Worm (Caenorhabditis elegans) whole organism, mixed stage, embryonic: Measurements from ENCODE around the gene raga-1.
A peak's percentile ranks its signal among the peaks of the same experiment; 100 is the strongest.

Source experiments
- bed-3 ChIP-seq: fragments of 200-800 bp; sonication (Bioruptor generic); optimal IDR thresholded peaks from 3 replicates; lab custom pipeline; 2018; ENCODE audit warnings: mild to moderate bottlenecking, missing genetic modification characterization, moderate library complexity, missing compliant biosample characterization
- blmp-1 ChIP-seq: fragments of 150-350 bp; optimal IDR thresholded peaks from 2 replicates; lab custom pipeline; 2014; ENCODE audit warnings: missing biosample characterization, missing genetic modification characterization
- ceh-39 ChIP-seq: fragments of 150-350 bp; optimal IDR thresholded peaks from 2 replicates; lab custom pipeline; 2014; ENCODE audit warnings: missing biosample characterization, missing genetic modification characterization
- ceh-43 ChIP-seq: fragments of 200-800 bp; sonication (Bioruptor generic); optimal IDR thresholded peaks from 2 replicates; lab custom pipeline; 2018; ENCODE audit warnings: mild to moderate bottlenecking, missing genetic modification characterization, moderate library complexity, missing compliant biosample characterization
- ceh-83 ChIP-seq: fragments of 200-800 bp; sonication (Bioruptor generic); optimal IDR thresholded peaks from 2 replicates; lab custom pipeline; 2018; ENCODE audit warnings: mild to moderate bottlenecking, missing genetic modification characterization, missing compliant biosample characterization
- ces-1 ChIP-seq: fragments of 150-350 bp; optimal IDR thresholded peaks from 2 replicates; lab custom pipeline; 2014; ENCODE audit warnings: missing biosample characterization, missing genetic modification reagents, missing genetic modification characterization
- cnd-1 ChIP-seq: fragments of 200-800 bp; sonication (Bioruptor generic); optimal IDR thresholded peaks from 2 replicates; lab custom pipeline; 2018; ENCODE audit warnings: mild to moderate bottlenecking, missing genetic modification characterization, missing compliant biosample characterization
- drap-1 ChIP-seq: fragments of 200-800 bp; sonication (Bioruptor generic); optimal IDR thresholded peaks from 3 replicates; lab custom pipeline; 2018; ENCODE audit warnings: mild to moderate bottlenecking, missing genetic modification characterization, missing compliant biosample characterization
- elt-1 ChIP-seq: sonication (generic microtip); optimal IDR thresholded peaks from 2 replicates; lab custom pipeline; 2017; ENCODE audit warnings: missing genetic modification characterization, mild to moderate bottlenecking, missing compliant biosample characterization, antibody characterized with exemption, moderate library complexity, borderline replicate concordance; ENCODE audit not compliant: insufficient read depth
- elt-3 ChIP-seq: fragments of 150-350 bp; optimal IDR thresholded peaks from 2 replicates; lab custom pipeline; 2014; ENCODE audit warnings: missing biosample characterization, missing genetic modification characterization
- flh-1 ChIP-seq: fragments of 200-800 bp; sonication (Bioruptor generic); optimal IDR thresholded peaks from 2 replicates; lab custom pipeline; 2018; ENCODE audit warnings: mild to moderate bottlenecking, missing genetic modification characterization, moderate library complexity, missing compliant biosample characterization
- ham-2 ChIP-seq: fragments of 200-800 bp; sonication (Bioruptor generic); optimal IDR thresholded peaks from 2 replicates; lab custom pipeline; 2018; ENCODE audit warnings: mild to moderate bottlenecking, missing genetic modification characterization, missing compliant biosample characterization
- hlh-1 ChIP-seq: fragments of 150-350 bp; optimal IDR thresholded peaks from 2 replicates; lab custom pipeline; 2014; ENCODE audit warnings: missing biosample characterization, missing genetic modification reagents, missing genetic modification characterization
- lin-13 ChIP-seq: fragments of 150-350 bp; optimal IDR thresholded peaks from 2 replicates; lab custom pipeline; 2014; ENCODE audit warnings: missing biosample characterization, missing genetic modification characterization
- lin-32 ChIP-seq: fragments of 200-800 bp; sonication (Bioruptor generic); optimal IDR thresholded peaks from 2 replicates; lab custom pipeline; 2018; ENCODE audit warnings: mild to moderate bottlenecking, missing genetic modification characterization, missing compliant biosample characterization
- lsy-2 ChIP-seq: fragments of 150-350 bp; optimal IDR thresholded peaks from 2 replicates; lab custom pipeline; 2014; ENCODE audit warnings: missing biosample characterization, missing genetic modification characterization
- mab-5 ChIP-seq: fragments of 150-350 bp; optimal IDR thresholded peaks from 2 replicates; lab custom pipeline; 2014; ENCODE audit warnings: missing biosample characterization, missing genetic modification characterization
- mep-1 ChIP-seq: fragments of 150-350 bp; optimal IDR thresholded peaks from 2 replicates; lab custom pipeline; 2017; ENCODE audit warnings: missing biosample characterization, missing genetic modification reagents, missing genetic modification characterization, inconsistent platforms
- mls-2 ChIP-seq: sonication (generic microtip); optimal IDR thresholded peaks from 2 replicates; lab custom pipeline; 2016; ENCODE audit warnings: mild to moderate bottlenecking, missing genetic modification characterization, moderate library complexity, missing compliant biosample characterization
- nhr-12 ChIP-seq: fragments of 150-350 bp; optimal IDR thresholded peaks from 2 replicates; lab custom pipeline; 2014; ENCODE audit warnings: missing biosample characterization, missing genetic modification characterization
- nhr-2 ChIP-seq: fragments of 150-350 bp; optimal IDR thresholded peaks from 2 replicates; lab custom pipeline; 2014; ENCODE audit warnings: missing biosample characterization, missing genetic modification characterization
- nhr-237 ChIP-seq: fragments of 150-350 bp; optimal IDR thresholded peaks from 2 replicates; lab custom pipeline; 2014; ENCODE audit warnings: missing biosample characterization, missing genetic modification characterization
- nhr-28 ChIP-seq: fragments of 150-350 bp; optimal IDR thresholded peaks from 2 replicates; lab custom pipeline; 2014; ENCODE audit warnings: missing biosample characterization, missing genetic modification characterization
- nhr-76 ChIP-seq: sonication (generic microtip); optimal IDR thresholded peaks from 2 replicates; lab custom pipeline; 2017; ENCODE audit warnings: missing biosample characterization, missing genetic modification characterization
- pha-4 ChIP-seq: fragments of 150-350 bp; optimal IDR thresholded peaks from 2 replicates; lab custom pipeline; 2018; ENCODE audit warnings: missing biosample characterization, missing genetic modification reagents, missing genetic modification characterization
- sem-2 ChIP-seq: fragments of 200-800 bp; sonication (Bioruptor generic); optimal IDR thresholded peaks from 2 replicates; lab custom pipeline; 2018; ENCODE audit warnings: mild to moderate bottlenecking, missing genetic modification characterization, missing compliant biosample characterization
- snpc-4 ChIP-seq: fragments of 150-350 bp; optimal IDR thresholded peaks from 2 replicates; lab custom pipeline; 2014; ENCODE audit warnings: missing biosample characterization, missing genetic modification characterization
- sptf-1 ChIP-seq: sonication (generic microtip); optimal IDR thresholded peaks from 2 replicates; lab custom pipeline; 2017; ENCODE audit warnings: mild to moderate bottlenecking, missing genetic modification characterization, moderate library complexity, missing compliant biosample characterization
- tbx-8 ChIP-seq: fragments of 200-800 bp; sonication (Bioruptor generic); optimal IDR thresholded peaks from 2 replicates; lab custom pipeline; 2018; ENCODE audit warnings: mild to moderate bottlenecking, missing genetic modification characterization, moderate library complexity, missing compliant biosample characterization
- unc-120 ChIP-seq: sonication (generic microtip); optimal IDR thresholded peaks from 2 replicates; lab custom pipeline; 2017; ENCODE audit warnings: missing genetic modification characterization, missing compliant biosample characterization; ENCODE audit not compliant: poor library complexity, severe bottlenecking
- unc-39 ChIP-seq: fragments of 150-350 bp; optimal IDR thresholded peaks from 2 replicates; lab custom pipeline; 2014; ENCODE audit warnings: missing biosample characterization, missing genetic modification characterization
- unc-62 ChIP-seq: fragments of 150-350 bp; optimal IDR thresholded peaks from 2 replicates; lab custom pipeline; 2014; ENCODE audit warnings: missing biosample characterization, missing genetic modification reagents, missing genetic modification characterization
- zip-8 ChIP-seq: fragments of 150-350 bp; optimal IDR thresholded peaks from 2 replicates; lab custom pipeline; 2014; ENCODE audit warnings: missing biosample characterization, missing genetic modification characterization
- ztf-11 ChIP-seq: fragments of 150-350 bp; optimal IDR thresholded peaks from 2 replicates; lab custom pipeline; 2014; ENCODE audit warnings: missing biosample characterization, missing genetic modification characterization

The raga-1 gene

DNA sequence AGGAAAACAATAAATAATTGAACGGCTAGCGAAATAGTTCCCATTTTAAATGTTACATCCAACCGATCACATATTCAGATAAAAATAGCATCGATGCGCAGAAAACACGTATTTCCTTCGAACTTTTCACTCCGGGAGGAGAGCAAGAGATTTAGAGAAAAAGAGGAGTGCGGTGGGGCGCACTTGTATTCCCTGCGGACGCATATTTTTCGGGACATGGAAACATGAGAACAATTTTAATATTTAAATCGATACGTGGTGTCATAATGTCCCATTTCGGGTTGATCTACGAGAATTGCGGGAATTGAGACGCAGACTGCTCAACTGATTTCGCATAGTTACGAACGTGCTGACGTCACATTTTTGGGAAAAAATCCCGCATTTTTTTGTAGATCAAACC, 7.7 kb upstream of the raga-1 start, which contains the start of gene C47G2.4:
C47G2.4 (minus strand) TSS at position 174 of the 400 bp plus-strand sequence.
- no peak for TF ChIP-seq nhr-12
- peak; percentile 19 for TF ChIP-seq sptf-1
- TF ChIP-seq snpc-4 (tag; lab: Kevin White, UChicago): no peak
- no peak for TF ChIP-seq lin-32
- TF ChIP-seq nhr-2: no peak
- peak; percentile 68 for TF ChIP-seq lsy-2
- peak; percentile 0 for TF ChIP-seq unc-120 (tag; lab: Kevin White, UChicago)
- no peak for TF ChIP-seq ceh-83 (GFP tag; lab: Kevin White, UChicago)
- peak; percentile 31 for TF ChIP-seq lin-13
- no peak for TF ChIP-seq ceh-43 (GFP tag; lab: Kevin White, UChicago)
- no peak for TF ChIP-seq ztf-11 (tag; lab: Kevin White, UChicago)
- peak; percentile 19 for TF ChIP-seq pha-4 (tag; lab: Kevin White, UChicago)
- TF ChIP-seq cnd-1 (tag; lab: Kevin White, UChicago): no peak
- no peak for TF ChIP-seq unc-62 (GFP tag; lab: Kevin White, UChicago)
- no peak for TF ChIP-seq ceh-39
- no peak for TF ChIP-seq bed-3
- no peak for TF ChIP-seq flh-1 (GFP tag; lab: Kevin White, UChicago)
- no peak for TF ChIP-seq zip-8 (tag; lab: Kevin White, UChicago)
- no peak for TF ChIP-seq nhr-76 (tag; lab: Kevin White, UChicago)
- peak; percentile 8 for TF ChIP-seq drap-1 (GFP tag; lab: Kevin White, UChicago)
- no peak for TF ChIP-seq blmp-1 (tag; lab: Kevin White, UChicago)
- no peak for TF ChIP-seq nhr-28 (tag; lab: Kevin White, UChicago)
- no peak for TF ChIP-seq mab-5 (tag; lab: Kevin White, UChicago)
- TF ChIP-seq nhr-237 (tag; lab: Kevin White, UChicago): peak; percentile 54
- peak; percentile 80 for TF ChIP-seq mep-1
- TF ChIP-seq hlh-1 (tag; lab: Kevin White, UChicago): peak; percentile 32
- TF ChIP-seq, all 35 proteins: peak for 9

DNA sequence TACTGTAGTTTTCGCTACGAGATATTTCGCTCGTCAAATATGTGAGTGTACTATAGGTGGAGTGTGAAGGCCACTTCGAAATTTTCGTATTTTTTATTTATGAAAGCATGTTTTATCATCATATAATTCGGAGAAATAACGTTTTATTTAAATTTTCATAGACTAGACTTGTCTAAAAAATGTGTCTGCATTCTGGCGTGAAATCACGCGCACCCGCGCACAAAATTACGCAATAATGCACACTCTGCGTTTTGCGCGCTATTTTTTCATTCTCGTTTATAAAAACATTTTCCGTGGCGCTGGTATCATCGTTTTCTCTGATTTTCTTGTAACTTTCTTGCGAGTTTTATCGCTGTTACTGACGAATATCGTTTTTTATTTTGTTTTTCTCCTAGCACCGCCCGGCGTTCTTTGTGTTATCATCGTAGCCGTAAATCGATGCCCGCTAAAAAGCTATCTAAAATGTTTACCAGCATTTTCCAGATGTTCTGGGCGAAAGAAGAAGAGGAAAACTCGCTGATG, 3.9 kb upstream of the raga-1 start, which contains the start of gene saps-1:
saps-1 (plus strand) TSS at position 472 of the 522 bp plus-strand sequence.
- TF ChIP-seq drap-1 (GFP tag; lab: Kevin White, UChicago): no peak
- TF ChIP-seq elt-3 (tag; lab: Kevin White, UChicago): no peak
- no peak for TF ChIP-seq unc-62 (GFP tag; lab: Kevin White, UChicago)
- TF ChIP-seq lin-32: no peak
- TF ChIP-seq bed-3: no peak
- peak; percentile 80 for TF ChIP-seq zip-8 (tag; lab: Kevin White, UChicago)
- no peak for TF ChIP-seq nhr-76 (tag; lab: Kevin White, UChicago)
- peak; percentile 21 for TF ChIP-seq nhr-237 (tag; lab: Kevin White, UChicago)
- no peak for TF ChIP-seq ceh-39

- TF ChIP-seq ces-1 (GFP tag; lab: Kevin White, UChicago) (no peak), nhr-28 (tag; lab: Kevin White, UChicago) (no peak)
Observed at ce11 chrII:11302591-11302990, 1.4 kb downstream of the raga-1 start, which contains the start of gene samp-1. samp-1 (plus strand) TSS chrII:11302891.

DNA sequence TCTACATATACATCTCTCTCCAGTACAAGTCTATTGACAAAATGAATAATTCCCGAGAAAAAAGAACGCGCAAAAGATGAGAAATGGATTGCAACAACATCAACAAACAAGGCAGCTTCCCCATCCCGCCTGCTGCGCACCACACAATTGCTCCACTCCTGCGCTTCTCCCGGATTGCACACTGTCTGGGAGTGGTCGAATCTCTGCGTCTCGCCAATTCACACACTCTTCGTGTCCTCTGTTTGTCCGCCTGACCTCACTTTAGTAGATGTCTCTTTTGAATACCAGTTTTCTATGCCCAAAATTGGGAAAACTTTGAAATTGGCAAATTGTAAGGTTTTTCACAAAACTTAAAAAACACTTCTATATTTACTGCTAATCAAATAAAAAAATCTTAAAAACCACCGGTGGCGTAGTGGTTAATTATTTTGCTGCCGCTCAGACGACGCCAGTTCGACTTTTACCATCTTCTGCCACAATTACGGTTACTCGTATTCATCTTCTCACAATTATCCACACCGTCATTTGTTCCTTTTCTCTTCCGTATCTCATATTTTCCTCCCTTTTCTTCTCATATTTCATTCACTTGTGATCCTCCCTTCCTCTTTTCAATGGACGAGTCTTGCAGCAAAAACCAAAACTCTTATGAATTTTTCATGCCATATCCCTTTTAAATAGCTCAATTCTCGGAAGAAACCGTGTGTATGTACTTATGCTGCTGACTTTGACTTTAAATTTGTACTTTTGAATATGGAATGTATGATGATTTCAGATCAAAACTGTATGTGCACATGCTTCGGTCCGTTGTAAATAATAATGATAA, 4.7 kb downstream of the raga-1 start, which contains the start of gene rsf-1:
rsf-1 (plus strand) TSS at position 773 of the 823 bp plus-strand sequence.
- no peak for TF ChIP-seq zip-8 (tag; lab: Kevin White, UChicago)
- TF ChIP-seq sem-2 (GFP tag; lab: Kevin White, UChicago): no peak
- TF ChIP-seq ztf-11 (tag; lab: Kevin White, UChicago): no peak
- no peak for TF ChIP-seq ceh-83 (GFP tag; lab: Kevin White, UChicago)
- no peak for TF ChIP-seq mab-5 (tag; lab: Kevin White, UChicago)
- TF ChIP-seq nhr-2: no peak
- no peak for TF ChIP-seq elt-1 (tag; lab: Kevin White, UChicago)
- TF ChIP-seq lsy-2: no peak
- TF ChIP-seq unc-62 (GFP tag; lab: Kevin White, UChicago): no peak
- no peak for TF ChIP-seq nhr-237 (tag; lab: Kevin White, UChicago)
- TF ChIP-seq lin-32: no peak
- peak; percentile 85 for TF ChIP-seq pha-4 (tag; lab: Kevin White, UChicago)
- TF ChIP-seq ces-1 (GFP tag; lab: Kevin White, UChicago): peak; percentile 48
- no peak for TF ChIP-seq lin-13
- TF ChIP-seq sptf-1: peak; percentile 18
- peak; percentile 17 for TF ChIP-seq drap-1 (GFP tag; lab: Kevin White, UChicago)
- TF ChIP-seq mls-2: peak; percentile 52
- no peak for TF ChIP-seq blmp-1 (tag; lab: Kevin White, UChicago)
- TF ChIP-seq tbx-8 (GFP tag; lab: Kevin White, UChicago): no peak
- no peak for TF ChIP-seq ceh-39
- TF ChIP-seq nhr-12: no peak
- no peak for TF ChIP-seq nhr-76 (tag; lab: Kevin White, UChicago)
- TF ChIP-seq nhr-28 (tag; lab: Kevin White, UChicago): no peak
- TF ChIP-seq cnd-1 (tag; lab: Kevin White, UChicago): no peak
- TF ChIP-seq unc-39 (tag; lab: Kevin White, UChicago): peak; percentile 77
- no peak for TF ChIP-seq snpc-4 (tag; lab: Kevin White, UChicago)
- TF ChIP-seq mep-1: no peak
- no peak for TF ChIP-seq ceh-43 (GFP tag; lab: Kevin White, UChicago)
- TF ChIP-seq unc-120 (tag; lab: Kevin White, UChicago): no peak
- TF ChIP-seq bed-3: no peak
- TF ChIP-seq hlh-1 (tag; lab: Kevin White, UChicago): no peak
- no peak for TF ChIP-seq flh-1 (GFP tag; lab: Kevin White, UChicago)
- TF ChIP-seq ham-2 (GFP tag; lab: Kevin White, UChicago): no peak
